Fruit fly (Drosophila melanogaster) whole organism, prepupa: ENCODE results near the gene CG14253.

Experiments used
- Blimp-1 ChIP-seq: fragments of 200-800 bp; sonication (Bioruptor generic); optimal IDR thresholded peaks from 3 replicates; lab custom pipeline; 2017; ENCODE audit warnings: missing biosample characterization, missing genetic modification characterization, mild to moderate bottlenecking, moderate library complexity, missing genetic modification reagents
- CG10631 ChIP-seq: fragments of 200-800 bp; sonication (Bioruptor generic); optimal IDR thresholded peaks from 2 replicates; lab custom pipeline; 2016; ENCODE audit warnings: missing biosample characterization, missing genetic modification characterization
- CG11294 ChIP-seq: fragments of 200-800 bp; sonication (Bioruptor generic); IDR thresholded peaks from 2 replicates; pipeline ENCODE4 v1.3.6; 2022; ENCODE audit warnings: missing biosample characterization, missing genetic modification characterization
- CG11762 ChIP-seq: fragments of 200-800 bp; sonication (Bioruptor generic); optimal IDR thresholded peaks from 3 replicates; lab custom pipeline; 2016; ENCODE audit warnings: missing biosample characterization, missing genetic modification characterization; ENCODE audit not compliant: insufficient read depth
- CG11902 ChIP-seq: fragments of 200-800 bp; sonication (Bioruptor generic); optimal IDR thresholded peaks from 3 replicates; lab custom pipeline; 2016; ENCODE audit warnings: missing biosample characterization, missing genetic modification characterization
- CG15336 ChIP-seq: fragments of 200-800 bp; sonication (Bioruptor generic); IDR thresholded peaks from 2 replicates; pipeline ENCODE4 v1.3.6; 2022; ENCODE audit warnings: missing biosample characterization, missing genetic modification characterization
- CG1621 ChIP-seq: fragments of 200-800 bp; sonication (Bioruptor generic); optimal IDR thresholded peaks from 3 replicates; lab custom pipeline; 2018; ENCODE audit warnings: missing biosample characterization, mild to moderate bottlenecking, missing genetic modification characterization
- CG16779 ChIP-seq: fragments of 200-800 bp; sonication (Bioruptor generic); optimal IDR thresholded peaks from 3 replicates; lab custom pipeline; 2017; ENCODE audit warnings: missing biosample characterization, mild to moderate bottlenecking, missing genetic modification characterization
- CG32006 ChIP-seq: fragments of 200-800 bp; sonication (Bioruptor generic); optimal IDR thresholded peaks from 3 replicates; lab custom pipeline; 2017; ENCODE audit warnings: missing biosample characterization, mild to moderate bottlenecking, missing genetic modification characterization
- CG34406 ChIP-seq: fragments of 200-800 bp; sonication (Bioruptor generic); optimal IDR thresholded peaks from 3 replicates; lab custom pipeline; 2016; ENCODE audit warnings: missing biosample characterization, missing genetic modification characterization
- CG4318 ChIP-seq: fragments of 200-800 bp; sonication (Bioruptor generic); optimal IDR thresholded peaks from 3 replicates; lab custom pipeline; 2017; ENCODE audit warnings: missing biosample characterization, mild to moderate bottlenecking, missing genetic modification characterization
- CG6792 ChIP-seq: fragments of 200-800 bp; sonication (Bioruptor generic); optimal IDR thresholded peaks from 3 replicates; lab custom pipeline; 2016; ENCODE audit warnings: missing biosample characterization, missing genetic modification characterization
- CG8119 ChIP-seq: fragments of 200-800 bp; sonication (Bioruptor generic); IDR thresholded peaks from 3 replicates; pipeline ENCODE4 v1.3.6; 2022; ENCODE audit warnings: missing biosample characterization, missing genetic modification characterization
- CG8319 ChIP-seq: fragments of 200-800 bp; sonication (Bioruptor generic); optimal IDR thresholded peaks from 3 replicates; lab custom pipeline; 2016; ENCODE audit warnings: missing biosample characterization, missing genetic modification characterization
- CG9139 ChIP-seq: fragments of 200-800 bp; sonication (Bioruptor generic); optimal IDR thresholded peaks from 3 replicates; lab custom pipeline; 2017; ENCODE audit warnings: missing biosample characterization, mild to moderate bottlenecking, missing genetic modification characterization
- Ets21C ChIP-seq: fragments of 200-800 bp; sonication (Bioruptor generic); optimal IDR thresholded peaks from 3 replicates; lab custom pipeline; 2016; ENCODE audit warnings: missing biosample characterization, missing genetic modification characterization
- Hr39 ChIP-seq: fragments of 200-800 bp; sonication (Bioruptor generic); optimal IDR thresholded peaks from 2 replicates; lab custom pipeline; 2016; ENCODE audit warnings: missing biosample characterization, missing genetic modification characterization
- Hr4 ChIP-seq: fragments of 200-800 bp; sonication (Bioruptor generic); optimal IDR thresholded peaks from 3 replicates; lab custom pipeline; 2016; ENCODE audit warnings: missing biosample characterization, missing genetic modification characterization
- Lpt ChIP-seq: fragments of 200-800 bp; sonication (Bioruptor generic); optimal IDR thresholded peaks from 3 replicates; lab custom pipeline; 2016; ENCODE audit warnings: missing biosample characterization, missing genetic modification characterization
- Met ChIP-seq: fragments of 200-800 bp; sonication (Bioruptor generic); optimal IDR thresholded peaks from 3 replicates; lab custom pipeline; 2016; ENCODE audit warnings: missing biosample characterization, missing genetic modification characterization
- Smox ChIP-seq: fragments of 200-800 bp; sonication (Bioruptor generic); optimal IDR thresholded peaks from 3 replicates; lab custom pipeline; 2016; ENCODE audit warnings: missing biosample characterization, missing genetic modification characterization
- Sox14 ChIP-seq: fragments of 200-800 bp; sonication (Bioruptor generic); optimal IDR thresholded peaks from 3 replicates; lab custom pipeline; 2016; ENCODE audit warnings: missing biosample characterization, missing genetic modification characterization
- Sox15 ChIP-seq: fragments of 200-800 bp; sonication (Bioruptor generic); optimal IDR thresholded peaks from 3 replicates; lab custom pipeline; 2016; ENCODE audit warnings: missing biosample characterization, missing genetic modification characterization
- achi ChIP-seq: fragments of 200-800 bp; sonication (Bioruptor generic); optimal IDR thresholded peaks from 3 replicates; lab custom pipeline; 2016; ENCODE audit warnings: missing biosample characterization, missing genetic modification characterization
- cyc ChIP-seq: fragments of 200-800 bp; sonication (Bioruptor generic); optimal IDR thresholded peaks from 3 replicates; lab custom pipeline; 2016; ENCODE audit warnings: missing biosample characterization, missing genetic modification characterization
- dac ChIP-seq: fragments of 200-800 bp; sonication (Bioruptor generic); optimal IDR thresholded peaks from 2 replicates; lab custom pipeline; 2017; ENCODE audit warnings: missing biosample characterization, mild to moderate bottlenecking, missing genetic modification characterization
- dsx ChIP-seq: fragments of 200-800 bp; optimal IDR thresholded peaks from 3 replicates; lab custom pipeline; 2019; ENCODE audit warnings: missing biosample characterization, mild to moderate bottlenecking, missing genetic modification characterization, moderate library complexity; ENCODE audit not compliant: poor library complexity, severe bottlenecking
- eg ChIP-seq: fragments of 200-800 bp; sonication (Bioruptor generic); IDR thresholded peaks from 3 replicates; pipeline ENCODE4 v1.3.6; 2022; ENCODE audit warnings: missing biosample characterization, missing genetic modification characterization
- fd59A ChIP-seq: fragments of 200-800 bp; sonication (Bioruptor generic); optimal IDR thresholded peaks from 2 replicates; lab custom pipeline; 2017; ENCODE audit warnings: missing biosample characterization, mild to moderate bottlenecking, missing genetic modification characterization, missing genetic modification reagents
- fd85E ChIP-seq: fragments of 200-800 bp; sonication (Bioruptor generic); optimal IDR thresholded peaks from 3 replicates; lab custom pipeline; 2016; ENCODE audit warnings: missing biosample characterization, missing genetic modification characterization
- fkh ChIP-seq: fragments of 200-800 bp; sonication (Bioruptor generic); optimal IDR thresholded peaks from 3 replicates; lab custom pipeline; 2017; ENCODE audit warnings: missing biosample characterization, mild to moderate bottlenecking, missing genetic modification characterization, moderate library complexity
- net ChIP-seq: fragments of 200-800 bp; sonication (Bioruptor generic); optimal IDR thresholded peaks from 3 replicates; lab custom pipeline; 2016; ENCODE audit warnings: missing biosample characterization, missing genetic modification characterization
- salr ChIP-seq, 2 experiments: fragments of 200-800 bp; sonication (Bioruptor generic); optimal IDR thresholded peaks; 3 replicates each; lab custom pipeline; 2016 to 2018; ENCODE audit warnings: missing biosample characterization in 2 of 2, missing genetic modification characterization in 2 of 2, mild to moderate bottlenecking in 1 of 2
- ss ChIP-seq, 2 experiments: fragments of 200-800 bp; sonication (Bioruptor generic); optimal IDR thresholded peaks; 2 replicates in 1 of 2; 3 replicates in 1 of 2; lab custom pipeline; 2017 to 2018; ENCODE audit warnings: mild to moderate bottlenecking in 2 of 2, missing biosample characterization in 2 of 2, missing genetic modification characterization in 2 of 2, moderate library complexity in 1 of 2
- topi ChIP-seq: fragments of 200-800 bp; sonication (Bioruptor generic); optimal IDR thresholded peaks from 3 replicates; lab custom pipeline; 2016; ENCODE audit warnings: missing biosample characterization, missing genetic modification characterization

CG14253 gene

DNA sequence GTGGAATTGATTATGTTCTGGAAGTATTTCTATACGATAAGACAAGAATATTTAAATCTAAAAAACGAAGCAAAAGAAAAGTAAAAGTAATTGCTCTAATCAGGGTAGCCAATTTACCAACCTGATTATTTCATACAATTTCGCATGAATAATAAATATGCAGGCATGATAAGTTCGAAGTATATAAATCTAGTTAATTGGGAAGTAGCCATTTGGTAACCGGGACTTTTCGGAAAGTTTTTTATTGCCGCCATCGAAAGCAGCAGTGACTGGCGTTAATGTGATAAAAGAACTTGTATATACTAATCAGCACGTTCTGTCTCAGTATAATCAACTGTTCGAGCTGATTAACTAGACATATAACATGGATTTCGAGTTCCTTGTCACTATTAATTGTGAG lies 24.4 kb downstream of the CG14253 start:
- TF ChIP-seq cyc (no peak), Sox15 (GFP tag; lab: Kevin White, UChicago) (no peak), Ets21C (GFP tag; lab: Kevin White, UChicago) (no peak), Lpt (GFP tag; lab: Kevin White, UChicago) (no peak), fd85E (GFP tag; lab: Kevin White, UChicago) (no peak), achi (GFP tag; lab: Kevin White, UChicago) (no peak), CG16779 (tag; lab: Kevin White, UChicago) (no peak), Sox14 (no peak), CG11902 (GFP tag; lab: Kevin White, UChicago) (no peak), CG15336 (GFP tag; lab: Robert Waterston, UW) (no peak), Blimp-1 (GFP tag; lab: Kevin White, UChicago) (no peak)

DNA sequence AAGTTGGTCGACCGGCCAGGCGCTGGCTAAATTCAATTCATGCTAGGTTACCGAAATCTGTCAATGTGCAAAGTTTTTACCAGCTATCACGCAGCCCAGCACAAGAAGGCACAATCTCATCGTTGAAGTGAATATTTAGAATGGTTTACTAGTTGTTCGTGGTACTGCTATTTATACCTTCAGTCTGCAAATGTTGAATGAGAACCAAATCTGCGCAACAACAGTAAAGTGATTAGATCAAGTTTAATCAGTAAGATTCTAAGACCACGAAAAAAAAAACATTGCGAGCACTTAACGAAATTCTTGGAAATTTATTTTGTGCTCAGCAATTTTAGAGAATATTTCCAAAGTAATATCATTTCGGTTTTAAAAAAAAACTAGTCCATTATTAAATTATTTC lies 27.0 kb downstream of the CG14253 start, which contains the start of gene CG6296:
Gene CG6296 (minus strand): TSS at position 132 of the 400 bp plus-strand sequence.
- no peak for TF ChIP-seq Met (GFP tag; lab: Kevin White, UChicago)
- TF ChIP-seq CG11902 (GFP tag; lab: Kevin White, UChicago) = no peak
- TF ChIP-seq, all 60 proteins: peak for 0

DNA sequence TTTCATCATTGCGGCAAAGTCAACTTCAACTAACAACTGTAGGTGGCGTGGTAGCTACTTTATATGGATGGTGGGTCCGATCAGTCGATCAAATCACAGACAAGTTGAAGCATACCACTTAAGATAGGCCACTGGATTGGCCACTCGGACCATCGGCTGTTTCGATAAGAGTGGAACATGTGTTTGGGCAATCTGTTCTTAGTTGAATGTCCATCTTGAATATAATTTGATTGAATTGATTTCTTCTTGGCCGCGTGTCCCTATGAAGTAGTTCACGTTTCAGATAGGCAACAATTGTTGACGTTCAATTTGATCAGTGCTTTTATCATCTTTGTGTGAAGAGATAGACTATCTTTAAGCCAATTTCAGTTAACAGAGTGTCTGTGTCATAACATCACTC lies 28.7 kb downstream of the CG14253 start, which contains the start of gene CG6295:
Gene CG6295 (minus strand): TSS at position 34 of the 400 bp plus-strand sequence.
- no peak for TF ChIP-seq dac (GFP tag; lab: Kevin White, UChicago)
- TF ChIP-seq Lpt (GFP tag; lab: Kevin White, UChicago) = no peak
- no peak for TF ChIP-seq Sox15 (GFP tag; lab: Kevin White, UChicago)
- no peak for TF ChIP-seq Ets21C (GFP tag; lab: Kevin White, UChicago)
- TF ChIP-seq CG11294 = no peak
- TF ChIP-seq, all 60 proteins: peak for 0

DNA sequence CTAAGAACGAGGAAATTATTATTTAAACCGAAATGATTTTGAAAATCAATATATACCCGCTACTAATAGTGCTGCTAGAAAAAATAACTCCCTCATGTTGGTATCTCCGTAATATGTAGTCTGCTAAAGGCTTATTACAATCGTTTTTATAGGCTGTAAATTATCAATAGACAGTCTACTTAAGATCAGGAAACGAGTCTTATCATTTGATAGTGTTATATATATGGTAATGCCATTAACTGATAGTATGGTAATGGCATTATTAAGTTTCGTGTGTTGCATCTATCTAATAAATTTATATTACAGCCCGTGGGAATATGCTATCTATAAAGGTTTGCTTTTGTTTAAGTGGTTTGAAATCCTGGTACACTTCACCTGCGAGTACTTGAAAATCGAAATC lies 39.8 kb downstream of the CG14253 start, which contains the start of gene CG17192:
Gene CG17192 (minus strand): TSS at position 101 of the 400 bp plus-strand sequence.
- TF ChIP-seq CG1621 (no peak), CG34406 (GFP tag; lab: Kevin White, UChicago) (no peak), CG11294 (no peak), dac (GFP tag; lab: Kevin White, UChicago) (no peak), Sox14 (no peak), ss (GFP tag; optimal IDR thresholded peaks at IDR 0.05; lab: Kevin White, UChicago) (no peak)
- TF ChIP-seq, all 60 proteins: peak for 0

DNA sequence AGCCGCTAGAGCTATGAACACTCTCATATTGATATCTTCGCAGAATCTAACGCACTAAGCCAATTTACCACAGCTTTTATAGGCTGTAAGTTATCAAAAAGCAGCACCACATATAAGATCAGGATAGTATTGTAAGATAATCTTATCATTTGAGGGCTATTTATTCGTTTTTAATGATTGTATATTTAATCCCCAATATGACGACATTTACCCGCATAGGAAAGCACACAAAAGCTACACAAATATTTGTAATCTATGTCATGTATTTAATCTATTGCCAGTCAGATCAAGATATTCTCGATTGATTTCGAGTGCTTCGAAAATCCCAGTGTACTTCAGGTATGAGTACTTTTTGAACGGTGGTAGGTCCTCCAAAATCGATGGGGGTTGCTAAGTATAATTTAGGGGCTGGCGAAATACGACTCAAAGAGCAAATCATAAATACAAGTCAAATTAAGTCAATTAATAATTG lies 41.4 kb downstream of the CG14253 start, which contains the start of gene CG17191:
Gene CG17191 (minus strand): TSS at position 51 of the 472 bp plus-strand sequence.
- no peak for TF ChIP-seq dsx (GFP tag; lab: Kevin White, UChicago)
- TF ChIP-seq Hr4 = no peak
- TF ChIP-seq CG8319 (GFP tag; lab: Kevin White, UChicago) = no peak
- TF ChIP-seq, all 60 proteins: peak for 0

DNA sequence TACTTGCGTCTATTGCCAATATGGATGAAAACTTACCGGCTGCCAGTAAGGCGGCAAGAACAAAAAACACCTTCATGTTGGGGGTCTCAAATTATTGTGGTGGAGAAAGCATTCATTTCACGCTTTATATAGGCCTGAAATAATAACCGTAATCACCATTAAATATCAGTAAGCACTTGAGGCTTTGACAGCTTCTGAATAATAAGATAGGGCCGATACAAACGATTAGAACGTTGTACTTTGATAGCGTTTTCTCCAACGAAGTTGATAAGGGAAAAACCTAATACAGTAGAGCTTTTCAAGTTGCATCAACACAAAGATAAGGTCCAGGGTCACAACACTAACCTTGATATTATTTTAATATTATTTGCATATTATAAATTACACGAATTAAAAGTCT lies 42.9 kb downstream of the CG14253 start, which contains the start of gene CG6283:
Gene CG6283 (minus strand): TSS at position 101 of the 400 bp plus-strand sequence.
- TF ChIP-seq CG10631 (GFP tag; lab: Kevin White, UChicago) (no peak), CG32006 (GFP tag; lab: Kevin White, UChicago) (no peak), CG9139 (no peak), fkh (GFP tag; lab: Kevin White, UChicago) (no peak), Blimp-1 (GFP tag; lab: Kevin White, UChicago) (no peak), net (no peak), Smox (GFP tag; lab: Kevin White, UChicago) (no peak), eg (GFP tag; lab: Robert Waterston, UW) (no peak), CG6792 (GFP tag; lab: Kevin White, UChicago) (no peak), fd59A (GFP tag; lab: Kevin White, UChicago) (no peak), CG4318 (GFP tag; lab: Kevin White, UChicago) (no peak), CG11762 (GFP tag; lab: Kevin White, UChicago) (no peak), Sox14 (no peak), Hr39 (GFP tag; lab: Kevin White, UChicago) (no peak), topi (GFP tag; lab: Kevin White, UChicago) (no peak), Met (GFP tag; lab: Kevin White, UChicago) (no peak), salr (GFP tag; optimal IDR thresholded peaks at IDR 0.05; lab: Kevin White, UChicago) (no peak), Lpt (GFP tag; lab: Kevin White, UChicago) (no peak), CG8119 (GFP tag; lab: Robert Waterston, UW) (no peak)
- TF ChIP-seq, all 60 proteins: peak for 0
